Worm (Caenorhabditis elegans) whole organism, L1 larva: Measurements from ENCODE around the gene C49H3.16.

Experiments used
- C04F5.9 ChIP-seq: sonication (generic microtip); optimal IDR thresholded peaks from 2 replicates; lab custom pipeline; 2016; ENCODE audit warnings: missing genetic modification characterization, missing compliant biosample characterization
- C34B4.2 ChIP-seq: sonication (generic microtip); optimal IDR thresholded peaks from 2 replicates; lab custom pipeline; 2017; ENCODE audit warnings: mild to moderate bottlenecking, missing genetic modification characterization, missing compliant biosample characterization
- aly-2 ChIP-seq: fragments of 150-350 bp; optimal IDR thresholded peaks from 2 replicates; lab custom pipeline; 2014; ENCODE audit warnings: missing biosample characterization, missing genetic modification characterization
- ama-1 ChIP-seq: fragments of 150-350 bp; optimal IDR thresholded peaks from 2 replicates; lab custom pipeline; 2014
- ceh-82 ChIP-seq, 3 experiments: fragments of 150-350 bp in 1 of 3; sonication (generic microtip) in 2 of 3; optimal IDR thresholded peaks; 2 replicates each; lab custom pipeline; 2014 to 2017; ENCODE audit warnings: missing biosample characterization in 3 of 3, missing genetic modification characterization in 3 of 3
- ces-1 ChIP-seq: fragments of 150-350 bp; optimal IDR thresholded peaks from 2 replicates; lab custom pipeline; 2014; ENCODE audit warnings: missing biosample characterization, missing genetic modification reagents, missing genetic modification characterization
- fos-1 ChIP-seq: fragments of 150-350 bp; optimal IDR thresholded peaks from 2 replicates; lab custom pipeline; 2014; ENCODE audit warnings: missing biosample characterization, missing genetic modification characterization
- lin-39 ChIP-seq: fragments of 150-350 bp; optimal IDR thresholded peaks from 2 replicates; lab custom pipeline; 2014; ENCODE audit warnings: missing biosample characterization, missing genetic modification reagents, missing genetic modification characterization
- nhr-237 ChIP-seq: fragments of 150-350 bp; optimal IDR thresholded peaks from 2 replicates; lab custom pipeline; 2014; ENCODE audit warnings: missing biosample characterization, missing genetic modification characterization
- rnt-1 ChIP-seq: sonication (generic microtip); optimal IDR thresholded peaks from 2 replicates; lab custom pipeline; 2016; ENCODE audit warnings: mild to moderate bottlenecking, missing genetic modification characterization, moderate library complexity, missing compliant biosample characterization
- vab-15 ChIP-seq: sonication (generic microtip); optimal IDR thresholded peaks from 2 replicates; lab custom pipeline; 2017; ENCODE audit warnings: missing genotype, mild to moderate bottlenecking, missing genetic modification characterization, missing compliant biosample characterization
- ztf-11 ChIP-seq, 2 experiments: sonication (generic microtip); optimal IDR thresholded peaks; 2 replicates each; lab custom pipeline; 2016 to 2017; ENCODE audit warnings: missing genetic modification characterization in 2 of 2, missing biosample characterization in 1 of 2, missing compliant biosample characterization in 1 of 2

DNA sequence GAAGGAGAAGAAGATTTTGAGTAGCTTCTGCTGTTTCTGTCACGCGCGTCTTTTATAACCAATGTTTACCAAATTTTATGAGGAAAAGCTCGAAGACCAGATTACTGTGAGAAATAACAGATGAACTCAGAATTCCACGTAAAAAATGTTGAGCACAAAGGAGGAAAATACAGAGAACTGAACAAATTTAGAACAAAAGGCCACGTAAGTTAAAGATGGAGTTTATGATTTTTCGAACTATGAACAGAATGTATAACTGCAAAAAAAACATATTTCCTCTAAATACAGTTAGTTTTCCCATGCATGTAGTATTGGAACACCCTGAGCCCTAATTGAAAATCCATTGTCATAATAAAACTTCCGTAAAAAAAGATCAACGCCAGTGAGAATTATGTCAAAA, 20.7 kb downstream of the C49H3.16 start, which contains the start of gene exc-9:
- no peak for TF ChIP-seq nhr-237 (tag; lab: Kevin White, UChicago)
- no peak for TF ChIP-seq aly-2
- no peak for TF ChIP-seq rnt-1 (tag; lab: Kevin White, UChicago)
- no peak for TF ChIP-seq vab-15 (tag; lab: Kevin White, UChicago)
- TF ChIP-seq lin-39 (tag; lab: Kevin White, UChicago): no peak
- no peak for TF ChIP-seq ztf-11 (tag; optimal IDR thresholded peaks at IDR 0.05; lab: Kevin White, UChicago)
- TF ChIP-seq C34B4.2: no peak
- no peak for TF ChIP-seq C04F5.9 (tag; lab: Kevin White, UChicago)
- no peak for TF ChIP-seq ceh-82 (tag; optimal IDR thresholded peaks at IDR 0.05; lab: Kevin White, UChicago)
- TF ChIP-seq ces-1 (GFP tag; lab: Kevin White, UChicago): no peak
- TF ChIP-seq fos-1: no peak
- no peak for TF ChIP-seq ama-1 (lab: Kevin White, UChicago)
